Fruit fly (Drosophila melanogaster) whole organism, pupa: ENCODE results near the gene CG32633.
A peak's percentile ranks its signal among the peaks of the same experiment; 100 is the strongest.

ENCODE experiments used
- CG10348 ChIP-seq: fragments of 200-800 bp; sonication (Bioruptor generic); IDR thresholded peaks from 2 replicates; pipeline ENCODE4 v1.3.6; 2022; ENCODE audit warnings: missing biosample characterization, missing genetic modification characterization
- CG12605 ChIP-seq: fragments of 200-800 bp; sonication (Bioruptor generic); IDR thresholded peaks from 2 replicates; pipeline ENCODE4 v1.3.6; 2022; ENCODE audit warnings: missing biosample characterization, missing genetic modification characterization
- CG13204 ChIP-seq: fragments of 200-800 bp; sonication (Bioruptor generic); optimal IDR thresholded peaks from 2 replicates; lab custom pipeline; 2018; ENCODE audit warnings: missing biosample characterization, mild to moderate bottlenecking, missing genetic modification characterization, moderate library complexity
- CG14655 ChIP-seq: fragments of 200-800 bp; sonication (Bioruptor generic); optimal IDR thresholded peaks from 3 replicates; lab custom pipeline; 2017; ENCODE audit warnings: mild to moderate bottlenecking, missing biosample characterization, missing genetic modification reagents, missing genetic modification characterization
- CG15710 ChIP-seq: fragments of 200-800 bp; sonication (Bioruptor generic); optimal IDR thresholded peaks from 2 replicates; lab custom pipeline; 2018; ENCODE audit warnings: missing biosample characterization, mild to moderate bottlenecking, missing genetic modification characterization, moderate library complexity
- CG17806 ChIP-seq: fragments of 200-800 bp; sonication (Bioruptor generic); optimal IDR thresholded peaks from 2 replicates; lab custom pipeline; 2018; ENCODE audit warnings: missing biosample characterization, mild to moderate bottlenecking, missing genetic modification characterization, moderate library complexity
- CG32121 ChIP-seq: fragments of 200-800 bp; sonication (Bioruptor generic); IDR thresholded peaks from 2 replicates; pipeline ENCODE4 v1.3.6; 2022; ENCODE audit warnings: missing biosample characterization, missing genetic modification characterization
- CG34367 ChIP-seq: fragments of 200-800 bp; sonication (Bioruptor generic); optimal IDR thresholded peaks from 2 replicates; lab custom pipeline; 2018; ENCODE audit warnings: missing biosample characterization, mild to moderate bottlenecking, missing genetic modification characterization
- CG4496 ChIP-seq: fragments of 200-800 bp; sonication (Bioruptor generic); IDR thresholded peaks from 3 replicates; pipeline ENCODE4 v1.3.6; 2022; ENCODE audit warnings: missing biosample characterization, missing genetic modification characterization
- CG8159 ChIP-seq: fragments of 200-800 bp; sonication (Bioruptor generic); optimal IDR thresholded peaks from 3 replicates; lab custom pipeline; 2018; ENCODE audit warnings: missing biosample characterization, mild to moderate bottlenecking, missing genetic modification characterization, moderate library complexity
- CG8301 ChIP-seq: fragments of 200-800 bp; sonication (Bioruptor generic); optimal IDR thresholded peaks from 2 replicates; lab custom pipeline; 2018; ENCODE audit warnings: missing biosample characterization, mild to moderate bottlenecking, missing genetic modification characterization
- CG9948 ChIP-seq: fragments of 200-800 bp; sonication (Bioruptor generic); optimal IDR thresholded peaks from 2 replicates; lab custom pipeline; 2018; ENCODE audit warnings: missing biosample characterization, mild to moderate bottlenecking, missing genetic modification characterization, moderate library complexity
- D1 ChIP-seq: fragments of 200-800 bp; sonication (Bioruptor generic); optimal IDR thresholded peaks from 2 replicates; lab custom pipeline; 2018; ENCODE audit warnings: missing biosample characterization, mild to moderate bottlenecking, missing genetic modification characterization, moderate library complexity
- EcR ChIP-seq: fragments of 200-800 bp; sonication (Bioruptor generic); optimal IDR thresholded peaks from 3 replicates; lab custom pipeline; 2019; ENCODE audit warnings: missing biosample characterization, missing genetic modification characterization, mild to moderate bottlenecking, moderate library complexity, missing genetic modification reagents
- Ets98B ChIP-seq: fragments of 200-800 bp; sonication (Bioruptor generic); IDR thresholded peaks from 2 replicates; pipeline ENCODE4 v1.3.6; 2022; ENCODE audit warnings: missing biosample characterization, missing genetic modification characterization
- Pif1A ChIP-seq: fragments of 200-800 bp; sonication (Bioruptor generic); optimal IDR thresholded peaks from 3 replicates; lab custom pipeline; 2016; ENCODE audit warnings: missing biosample characterization, missing genetic modification characterization
- Pif1B ChIP-seq: fragments of 200-800 bp; sonication (Bioruptor generic); optimal IDR thresholded peaks from 3 replicates; lab custom pipeline; 2016; ENCODE audit warnings: missing biosample characterization, missing genetic modification characterization
- Snoo ChIP-seq: fragments of 200-800 bp; sonication (Bioruptor generic); optimal IDR thresholded peaks from 3 replicates; lab custom pipeline; 2017; ENCODE audit warnings: missing biosample characterization, mild to moderate bottlenecking, missing genetic modification characterization, inconsistent platforms
- fd96Ca ChIP-seq: fragments of 200-800 bp; sonication (Bioruptor generic); IDR thresholded peaks from 3 replicates; pipeline ENCODE4 v1.3.6; 2022; ENCODE audit warnings: missing biosample characterization, missing genetic modification characterization
- gl ChIP-seq: fragments of 200-800 bp; sonication (Bioruptor generic); optimal IDR thresholded peaks from 2 replicates; lab custom pipeline; 2018; ENCODE audit warnings: missing biosample characterization, mild to moderate bottlenecking, missing genetic modification characterization
- rn ChIP-seq: fragments of 200-800 bp; sonication (Bioruptor generic); IDR thresholded peaks from 2 replicates; pipeline ENCODE4 v1.3.6; 2022; ENCODE audit warnings: missing biosample characterization, missing genetic modification characterization

The CG32633 gene

DNA sequence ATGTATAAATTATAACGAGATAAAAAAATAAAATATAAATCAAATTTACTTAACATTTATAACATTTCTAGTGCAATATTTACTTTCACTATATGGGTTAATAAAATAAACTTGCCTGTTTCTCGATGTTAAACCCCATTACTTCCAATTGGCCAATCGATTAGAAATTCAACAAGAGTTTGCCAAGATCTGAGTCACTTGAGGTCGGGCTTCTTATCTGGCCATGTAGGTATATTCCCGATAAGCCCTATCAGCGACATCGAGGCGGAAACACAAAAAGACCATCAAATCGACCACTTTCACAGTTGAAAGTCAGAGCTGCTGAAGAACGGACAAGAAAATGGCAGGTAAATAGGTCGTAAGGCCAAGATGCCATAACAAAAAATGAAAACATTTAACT lies at the start of gene CG32633:
Gene CG32633 (plus strand): TSS at position 301 of the 400 bp plus-strand sequence.
- TF ChIP-seq CG8301 (no peak), CG4496 (GFP tag; lab: Robert Waterston, UW) (no peak), CG34367 (tag; lab: Kevin White, UChicago) (no peak), CG32121 (GFP tag; lab: Robert Waterston, UW) (no peak)

- TF ChIP-seq CG8159 (tag; lab: Kevin White, UChicago) (no peak), CG15710 (tag; lab: Kevin White, UChicago) (no peak), gl (tag; lab: Kevin White, UChicago) (no peak), fd96Ca (GFP tag; lab: Robert Waterston, UW) (no peak), CG10348 (no peak), CG34367 (tag; lab: Kevin White, UChicago) (no peak), Pif1B (no peak), CG8301 (no peak), Snoo (tag; lab: Kevin White, UChicago) (no peak), CG14655 (GFP tag; lab: Kevin White, UChicago) (no peak), Pif1A (GFP tag; lab: Kevin White, UChicago) (no peak), CG9948 (tag; lab: Kevin White, UChicago) (no peak), Ets98B (GFP tag; lab: Robert Waterston, UW) (no peak), D1 (no peak), EcR (GFP tag; lab: Kevin White, UChicago) (no peak), CG17806 (tag; lab: Kevin White, UChicago) (no peak), CG32121 (GFP tag; lab: Robert Waterston, UW) (no peak), CG12605 (GFP tag; lab: Robert Waterston, UW) (no peak), CG13204 (GFP tag; lab: Kevin White, UChicago) (no peak), CG4496 (GFP tag; lab: Robert Waterston, UW) (no peak)
- TF ChIP-seq, all 21 proteins: peak for 0
These were observed 33.8 kb upstream of the CG32633 start, which contains the start of gene CG15754 for dm6 chrX:13527706-13528105. CG15754 (plus strand) TSS chrX:13528006.

dm6 chrX:13529673-13530072 lies 31.8 kb upstream of the CG32633 start:
- TF ChIP-seq CG14655 (GFP tag; lab: Kevin White, UChicago) = peak; percentile 0
- 0 out of 2 replicates have a peak, but pooled peaks have one; percentile 8 for TF ChIP-seq Ets98B (GFP tag; lab: Robert Waterston, UW)
- peak; percentile 29 for TF ChIP-seq Snoo (tag; lab: Kevin White, UChicago)
- no peak for TF ChIP-seq fd96Ca (GFP tag; lab: Robert Waterston, UW)
- TF ChIP-seq CG13204 (GFP tag; lab: Kevin White, UChicago) = no peak

DNA sequence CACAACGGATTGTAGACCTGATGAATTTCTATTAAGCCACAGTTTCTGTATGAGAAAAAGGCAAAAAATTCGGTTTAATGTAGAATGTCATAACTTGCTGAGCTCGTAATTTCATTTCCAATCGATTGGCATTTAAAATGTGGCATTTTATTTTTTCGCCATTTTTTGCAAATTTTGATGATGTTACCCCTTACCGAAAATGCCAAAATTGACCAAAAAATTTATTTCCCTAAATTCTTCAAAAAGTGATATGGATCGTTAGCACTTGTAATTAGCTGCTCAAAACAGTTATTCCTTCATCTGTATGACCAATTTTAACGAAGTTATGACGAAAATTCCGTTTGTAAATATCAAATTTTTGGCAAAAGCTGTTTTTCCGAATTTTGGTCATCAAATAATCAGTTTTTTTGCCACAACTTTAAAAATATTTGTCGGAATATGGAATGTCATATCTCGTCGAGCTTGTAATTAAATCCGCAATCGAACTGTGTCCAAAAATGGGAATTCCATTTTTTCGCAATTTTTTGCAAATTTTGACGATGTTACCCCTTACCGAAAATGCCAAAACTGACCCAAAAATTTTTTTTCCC lies 31.2 kb upstream of the CG32633 start, which contains the start of gene CG44428:
Gene CG44428 (minus strand): TSS at position 51 of the 590 bp plus-strand sequence.
- no peak for TF ChIP-seq CG15710 (tag; lab: Kevin White, UChicago)
- TF ChIP-seq CG32121 (GFP tag; lab: Robert Waterston, UW) = no peak
- TF ChIP-seq Pif1A (GFP tag; lab: Kevin White, UChicago) = no peak
- TF ChIP-seq CG34367 (tag; lab: Kevin White, UChicago) = no peak
- TF ChIP-seq EcR (GFP tag; lab: Kevin White, UChicago) = no peak
- no peak for TF ChIP-seq Ets98B (GFP tag; lab: Robert Waterston, UW)
- no peak for TF ChIP-seq CG17806 (tag; lab: Kevin White, UChicago)
- TF ChIP-seq fd96Ca (GFP tag; lab: Robert Waterston, UW) = no peak

DNA sequence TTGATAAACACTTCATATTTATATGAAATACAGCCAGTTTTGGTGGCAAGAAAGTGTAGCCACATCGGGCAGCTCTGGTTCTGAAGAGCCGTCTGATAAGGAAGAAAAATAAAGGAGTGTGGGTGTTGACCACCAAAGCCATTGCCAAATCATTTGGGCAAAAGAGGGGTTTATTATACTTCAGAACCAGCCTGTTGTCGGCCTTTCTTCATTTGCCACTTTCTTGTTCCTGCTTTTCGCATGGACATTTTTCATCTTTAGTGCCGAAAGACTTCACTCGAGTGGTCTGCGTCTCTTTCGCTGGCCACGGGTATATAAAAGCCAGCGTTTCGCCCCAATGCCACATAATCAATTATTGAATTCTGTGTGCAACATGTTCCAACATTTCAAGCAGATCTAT lies 27.4 kb upstream of the CG32633 start, which contains the start of gene CG15756:
Gene CG15756 (plus strand): TSS at position 301 of the 400 bp plus-strand sequence.
- TF ChIP-seq rn (GFP tag; lab: Robert Waterston, UW) (no peak), Ets98B (GFP tag; lab: Robert Waterston, UW) (no peak), CG9948 (tag; lab: Kevin White, UChicago) (no peak), CG12605 (GFP tag; lab: Robert Waterston, UW) (no peak), CG14655 (GFP tag; lab: Kevin White, UChicago) (no peak), CG34367 (tag; lab: Kevin White, UChicago) (no peak), Snoo (tag; lab: Kevin White, UChicago) (no peak), Pif1B (no peak), gl (tag; lab: Kevin White, UChicago) (no peak)

- TF ChIP-seq CG34367 (tag; lab: Kevin White, UChicago) (peak; percentile 5), CG15710 (tag; lab: Kevin White, UChicago) (peak; percentile 39), CG8159 (tag; lab: Kevin White, UChicago) (peak; percentile 41), CG10348 (no peak), CG9948 (tag; lab: Kevin White, UChicago) (peak; percentile 15), CG17806 (tag; lab: Kevin White, UChicago) (peak; percentile 20), CG32121 (GFP tag; lab: Robert Waterston, UW) (no peak), CG14655 (GFP tag; lab: Kevin White, UChicago) (peak; percentile 11)
These were observed 24.7 kb upstream of the CG32633 start for dm6 chrX:13536776-13537175.
